Fruit fly (Drosophila melanogaster): ENCODE measurements around the gene opm.

opm gene

DNA sequence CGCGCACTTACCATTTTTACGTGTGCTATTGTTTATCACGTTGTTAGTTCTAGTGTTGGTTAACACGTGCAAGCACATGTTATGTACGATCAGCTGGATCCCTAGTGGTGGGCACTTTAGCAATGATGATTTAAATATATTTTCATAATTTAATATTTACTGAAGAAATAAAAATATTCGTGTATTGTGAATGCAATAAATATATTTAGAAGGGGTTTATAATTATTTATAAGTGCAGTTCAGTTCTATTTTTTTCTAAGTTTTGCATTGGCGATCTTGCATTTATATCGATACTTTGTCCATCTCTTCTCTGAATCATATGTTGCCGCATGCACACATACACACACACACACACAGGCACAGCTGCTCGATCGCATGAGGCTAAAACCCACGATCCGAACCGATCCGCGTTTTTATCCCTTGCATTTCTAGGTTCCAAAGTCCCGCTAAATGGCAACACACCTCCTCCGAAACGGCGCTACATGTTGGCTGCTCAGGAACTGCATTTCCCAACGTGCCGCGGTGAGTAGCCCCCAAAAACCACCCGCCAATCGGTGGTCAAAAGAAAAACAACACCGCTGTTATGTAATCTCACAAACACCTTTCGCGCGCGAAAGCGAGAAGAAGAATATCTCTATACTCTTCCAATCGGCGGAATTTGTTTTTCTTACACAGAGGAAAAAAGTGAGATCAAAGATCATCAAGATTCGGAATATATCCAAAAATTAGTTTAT lies 19.7 kb upstream of the opm start, which contains the start of the genes CG15027 and Dbct (continued):
- TF ChIP-seq CG33557 (GFP tag; optimal IDR thresholded peaks at IDR 0.05): peak; percentile 67
- TF ChIP-seq CG7357 (GFP tag; IDR thresholded peaks at IDR 0.05): 0 out of 3 replicates have a peak, but pooled peaks have one; percentile 35
- TF ChIP-seq CG10959 (GFP tag; IDR thresholded peaks at IDR 0.05): 0 out of 2 replicates have a peak, but pooled peaks have one; percentile 25
- peak in 1 of 2 experiments; percentile 30 for TF ChIP-seq insv (GFP tag; optimal IDR thresholded peaks at IDR 0.05)
- peak; percentile 74 for TF ChIP-seq MESR4 (GFP tag; optimal IDR thresholded peaks at IDR 0.05)
- peak; percentile 57; the same call in 1 of the 3 replicates for TF ChIP-seq Opbp (GFP tag; IDR thresholded peaks at IDR 0.05; ENCODE audit: partially characterized antibody)
- peak; percentile 71 for TF ChIP-seq CG14710 (tag; optimal IDR thresholded peaks at IDR 0.05)
- peak; percentile 14 for TF ChIP-seq Lhr (GFP tag; optimal IDR thresholded peaks at IDR 0.05)
- no peak for TF ChIP-seq fd64A (GFP tag; optimal IDR thresholded peaks at IDR 0.05)
- TF ChIP-seq esg (GFP tag; conservative IDR thresholded peaks at IDR 0.05): peak; percentile 44
- TF ChIP-seq CG12942 (GFP tag; optimal IDR thresholded peaks at IDR 0.05): peak; percentile 72
- TF ChIP-seq CG11696 (GFP tag; IDR thresholded peaks at IDR 0.05): 0 out of 2 replicates have a peak, but pooled peaks have one; percentile 24
- no peak for TF ChIP-seq btn (GFP tag; optimal IDR thresholded peaks at IDR 0.05)
- no peak for TF ChIP-seq p53 (GFP tag; optimal IDR thresholded peaks at IDR 0.05)
- peak; percentile 17 for TF ChIP-seq Asciz (GFP tag; optimal IDR thresholded peaks at IDR 0.05)
- no peak for TF ChIP-seq salm (tag; optimal IDR thresholded peaks at IDR 0.05)
- peak; percentile 54 for TF ChIP-seq CG17359 (tag; optimal IDR thresholded peaks at IDR 0.05)
- peak; percentile 42 for TF ChIP-seq exex (tag; optimal IDR thresholded peaks at IDR 0.05)
- TF ChIP-seq gsb (GFP tag; IDR thresholded peaks at IDR 0.05): no peak
- TF ChIP-seq Side (GFP tag; optimal IDR thresholded peaks at IDR 0.05): no peak
- no peak for TF ChIP-seq BtbVII (GFP tag; optimal IDR thresholded peaks at IDR 0.05)
- no peak for TF ChIP-seq ro (GFP tag; IDR thresholded peaks at IDR 0.05)
- TF ChIP-seq CG12236 (GFP tag; optimal IDR thresholded peaks at IDR 0.05): no peak
- no peak for TF ChIP-seq repo (GFP tag; optimal IDR thresholded peaks at IDR 0.05)
- TF ChIP-seq Nf-YB (GFP tag; optimal IDR thresholded peaks at IDR 0.05): peak; percentile 45
- 0 out of 3 replicates have a peak, but pooled peaks have one; percentile 41 for TF ChIP-seq CG14860 (GFP tag; IDR thresholded peaks at IDR 0.05; ENCODE audit: partially characterized antibody)
- no peak for TF ChIP-seq CG7786 (GFP tag; optimal IDR thresholded peaks at IDR 0.05)
- no peak for TF ChIP-seq CG10462 (GFP tag; optimal IDR thresholded peaks at IDR 0.05)
- TF ChIP-seq peb (GFP tag; IDR thresholded peaks at IDR 0.05): peak; percentile 40; the same call in 1 of the 2 replicates
- TF ChIP-seq Jarid2 (GFP tag; optimal IDR thresholded peaks at IDR 0.05): no peak
- no peak for TF ChIP-seq CG13624 (GFP tag; optimal IDR thresholded peaks at IDR 0.05)
- TF ChIP-seq org-1 (GFP tag; optimal IDR thresholded peaks at IDR 0.05): peak; percentile 28
- TF ChIP-seq CG17912 (GFP tag; optimal IDR thresholded peaks at IDR 0.05): no peak
- TF ChIP-seq CG6813 (GFP tag; optimal IDR thresholded peaks at IDR 0.05): no peak
- TF ChIP-seq CG13287 (GFP tag; IDR thresholded peaks at IDR 0.05; ENCODE audit: partially characterized antibody): peak; percentile 84
- no peak for TF ChIP-seq Myb (GFP tag; optimal IDR thresholded peaks at IDR 0.05)
- no peak for TF ChIP-seq h (optimal IDR thresholded peaks at IDR 0.05)
- TF ChIP-seq CG12391 (tag; optimal IDR thresholded peaks at IDR 0.05): peak; percentile 83
- TF ChIP-seq Dll (GFP tag; IDR thresholded peaks at IDR 0.05; ENCODE audit: partially characterized antibody): peak; percentile 88
- TF ChIP-seq CG42726 (GFP tag; IDR thresholded peaks at IDR 0.05; ENCODE audit: partially characterized antibody): no peak
- no peak for TF ChIP-seq CG7928 (GFP tag; optimal IDR thresholded peaks at IDR 0.05)
- TF ChIP-seq dpn (GFP tag; optimal IDR thresholded peaks at IDR 0.05): peak in 1 of 2 experiments; percentile 62
- no peak for TF ChIP-seq pan (optimal IDR thresholded peaks at IDR 0.05)
- peak in 1 of 2 experiments; percentile 73 for TF ChIP-seq pan (GFP tag; optimal IDR thresholded peaks at IDR 0.05 in 1 of 2, IDR thresholded peaks at IDR 0.05 in 1 of 2)
- peak; percentile 68 for TF ChIP-seq CG13775 (GFP tag; optimal IDR thresholded peaks at IDR 0.05)
- peak; percentile 62 for TF ChIP-seq inv (GFP tag; IDR thresholded peaks at IDR 0.05; ENCODE audit: partially characterized antibody)
- no peak for TF ChIP-seq CG3163 (GFP tag; optimal IDR thresholded peaks at IDR 0.05)
- TF ChIP-seq rib (GFP tag; IDR thresholded peaks at IDR 0.05): 0 out of 2 replicates have a peak, but pooled peaks have one; percentile 34
- no peak for TF ChIP-seq CG31365 (tag; optimal IDR thresholded peaks at IDR 0.05)
